In the genomic region with DNA sequence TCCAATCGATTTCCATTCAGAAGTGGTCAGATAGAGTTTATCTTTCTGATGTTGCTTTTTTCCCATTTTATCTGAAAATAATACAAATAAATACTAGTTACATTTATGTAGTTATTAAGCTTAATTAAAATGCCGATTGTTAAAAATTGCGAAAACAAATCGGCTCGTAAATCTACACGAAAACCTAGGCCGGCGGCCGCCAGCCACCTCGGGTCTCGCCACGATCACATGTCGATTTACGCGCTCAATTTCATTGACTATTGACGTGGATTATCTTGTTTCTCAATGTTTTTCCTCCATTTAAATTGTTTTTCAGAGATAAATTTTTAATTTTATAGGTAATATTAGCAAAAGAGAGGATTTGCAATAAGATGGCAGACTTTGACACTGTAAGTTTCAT, we compare ENCODE assay signal across 3 worm cellular contexts.
TF ChIP-seq lines count a peak whose summit lies in the region.

A gene (minus strand): TSS at position 71 of the 400 bp plus-strand sequence.
A gene (plus strand): TSS at position 339 of the 400 bp plus-strand sequence.

TF ChIP-seq in whole organism, L1 larva, 84 proteins besides CTCF, POLR2A, EP300 and RAD21 (continued from another document and continues in another):
- TF ChIP-seq mef-2 (tag; optimal IDR thresholded peaks at IDR 0.05; lab: Kevin White, UChicago) = no peak
- TF ChIP-seq alr-1 (tag; optimal IDR thresholded peaks at IDR 0.05; lab: Kevin White, UChicago; ENCODE audit: borderline replicate concordance) = no peak
- TF ChIP-seq C34B4.2 (tag; optimal IDR thresholded peaks at IDR 0.05; lab: Kevin White, UChicago) = no peak
- TF ChIP-seq lin-13 (GFP tag; optimal IDR thresholded peaks at IDR 0.05; lab: Kevin White, UChicago) = peak; percentile 68
- peak; percentile 0 for TF ChIP-seq jun-1 (tag; optimal IDR thresholded peaks at IDR 0.05; lab: Kevin White, UChicago)
- TF ChIP-seq F16B12.6 (tag; optimal IDR thresholded peaks at IDR 0.05; lab: Kevin White, UChicago) = peak; percentile 59
- TF ChIP-seq unc-30 (tag; optimal IDR thresholded peaks at IDR 0.05; lab: Kevin White, UChicago) = no peak
- TF ChIP-seq pag-3 (tag; optimal IDR thresholded peaks at IDR 0.05; lab: Kevin White, UChicago; ENCODE audit: borderline replicate concordance, insufficient read depth) = no peak
- peak; percentile 87 for TF ChIP-seq isw-1 (GFP tag; IDR thresholded peaks at IDR 0.05; lab: Robert Waterston, UW)
- TF ChIP-seq elt-2 (tag; optimal IDR thresholded peaks at IDR 0.05; lab: Kevin White, UChicago) = peak; percentile 45
- TF ChIP-seq lsy-2 (tag; optimal IDR thresholded peaks at IDR 0.05; lab: Kevin White, UChicago) = peak; percentile 93 to 94
- TF ChIP-seq nhr-71 (tag; optimal IDR thresholded peaks at IDR 0.05; lab: Kevin White, UChicago) = peak; percentile 92
- no peak for TF ChIP-seq pqm-1 (tag; optimal IDR thresholded peaks at IDR 0.05; lab: Kevin White, UChicago)
- TF ChIP-seq lin-39 (tag; optimal IDR thresholded peaks at IDR 0.05; lab: Kevin White, UChicago) = peak; percentile 30
- peak; percentile 28 for TF ChIP-seq aly-2 (tag; optimal IDR thresholded peaks at IDR 0.05; lab: Kevin White, UChicago)
- peak; percentile 42 for TF ChIP-seq snpc-4 (tag; optimal IDR thresholded peaks at IDR 0.05; lab: Kevin White, UChicago)
- peak; percentile 78 for TF ChIP-seq egl-13 (tag; optimal IDR thresholded peaks at IDR 0.05; lab: Kevin White, UChicago)
- TF ChIP-seq irx-1 (tag; optimal IDR thresholded peaks at IDR 0.05; lab: Kevin White, UChicago) = peak; percentile 86
- peak in 2 of 6 experiments; percentile 39 to 80 for TF ChIP-seq elt-3 (tag; optimal IDR thresholded peaks at IDR 0.05; lab: Kevin White, UChicago)
- peak; percentile 85 for TF ChIP-seq swsn-7 (tag; optimal IDR thresholded peaks at IDR 0.05; lab: Kevin White, UChicago)
- peak; percentile 99 for TF ChIP-seq C04F5.9 (tag; optimal IDR thresholded peaks at IDR 0.05; lab: Kevin White, UChicago)
- peak; percentile 90 for TF ChIP-seq xbp-1 (tag; optimal IDR thresholded peaks at IDR 0.05; lab: Kevin White, UChicago)
- TF ChIP-seq efl-3 (GFP tag; optimal IDR thresholded peaks at IDR 0.05; lab: Kevin White, UChicago) = no peak
- peak; percentile 81 for TF ChIP-seq lin-15B (tag; optimal IDR thresholded peaks at IDR 0.05; lab: Kevin White, UChicago)
- peak; percentile 77 for TF ChIP-seq unc-86 (tag; optimal IDR thresholded peaks at IDR 0.05; lab: Kevin White, UChicago)
- TF ChIP-seq nhr-12 (tag; optimal IDR thresholded peaks at IDR 0.05; lab: Kevin White, UChicago) = no peak
- TF ChIP-seq nhr-84 (tag; optimal IDR thresholded peaks at IDR 0.05; lab: Kevin White, UChicago) = no peak
- TF ChIP-seq mdl-1 (tag; optimal IDR thresholded peaks at IDR 0.05; lab: Kevin White, UChicago) = peak in 1 of 2 experiments; percentile 76
- no peak for TF ChIP-seq tlp-1 (tag; optimal IDR thresholded peaks at IDR 0.05; lab: Kevin White, UChicago)
- no peak for TF ChIP-seq ceh-88 (GFP tag; IDR thresholded peaks at IDR 0.05; lab: Robert Waterston, UW)
- peak; percentile 34 for TF ChIP-seq fos-1 (tag; optimal IDR thresholded peaks at IDR 0.05; lab: Kevin White, UChicago)
- peak; percentile 69 for TF ChIP-seq vab-15 (tag; optimal IDR thresholded peaks at IDR 0.05; lab: Kevin White, UChicago)
- TF ChIP-seq nhr-77 (tag; optimal IDR thresholded peaks at IDR 0.05; lab: Kevin White, UChicago) = peak; percentile 60
- TF ChIP-seq snu-23 (GFP tag; optimal IDR thresholded peaks at IDR 0.05; lab: Kevin White, UChicago) = peak; percentile 91
- TF ChIP-seq efl-1 (optimal IDR thresholded peaks at IDR 0.05; lab: Kevin White, UChicago) = peak; percentile 85 to 87
- peak; percentile 80 to 97 for TF ChIP-seq efl-1 (GFP tag; optimal IDR thresholded peaks at IDR 0.05 in 1 of 2; lab: Kevin White, UChicago)
- peak; percentile 90 for TF ChIP-seq nhr-20 (tag; optimal IDR thresholded peaks at IDR 0.05; lab: Kevin White, UChicago)
- TF ChIP-seq mep-1 (tag; optimal IDR thresholded peaks at IDR 0.05; lab: Kevin White, UChicago) = peak; percentile 79
- TF ChIP-seq egl-27 (tag; optimal IDR thresholded peaks at IDR 0.05; lab: Kevin White, UChicago) = no peak
- TF ChIP-seq unc-130 (tag; optimal IDR thresholded peaks at IDR 0.05; lab: Kevin White, UChicago) = peak; percentile 89
- TF ChIP-seq dsc-1 (tag; optimal IDR thresholded peaks at IDR 0.05; lab: Kevin White, UChicago) = peak; percentile 87
- peak; percentile 53 for TF ChIP-seq zip-4 (GFP tag; optimal IDR thresholded peaks at IDR 0.05; lab: Kevin White, UChicago)

TF ChIP-seq in whole organism, L3 larva, 47 proteins besides CTCF, POLR2A, EP300 and RAD21 (continued from another document):
- TF ChIP-seq hmg-11 (tag; optimal IDR thresholded peaks at IDR 0.05; lab: Kevin White, UChicago) (peak; percentile 60), eor-1 (tag; optimal IDR thresholded peaks at IDR 0.05; lab: Kevin White, UChicago) (no peak), snpc-4 (tag; optimal IDR thresholded peaks at IDR 0.05; lab: Kevin White, UChicago) (peak; percentile 87), pha-4 (tag; optimal IDR thresholded peaks at IDR 0.05; lab: Kevin White, UChicago) (peak; percentile 89), jun-1 (tag; optimal IDR thresholded peaks at IDR 0.05; lab: Kevin White, UChicago) (no peak), ztf-4 (tag; optimal IDR thresholded peaks at IDR 0.05; lab: Kevin White, UChicago) (no peak), lin-15B (tag; optimal IDR thresholded peaks at IDR 0.05; lab: Kevin White, UChicago) (peak; percentile 93), ceh-82 (tag; optimal IDR thresholded peaks at IDR 0.05; lab: Kevin White, UChicago) (peak; percentile 63), aly-2 (tag; optimal IDR thresholded peaks at IDR 0.05; lab: Kevin White, UChicago) (no peak), ceh-28 (tag; optimal IDR thresholded peaks at IDR 0.05; lab: Kevin White, UChicago) (peak; percentile 39), elt-1 (tag; optimal IDR thresholded peaks at IDR 0.05; lab: Kevin White, UChicago) (peak; percentile 30), ama-1 (optimal IDR thresholded peaks at IDR 0.05; lab: Kevin White, UChicago) (no peak), nhr-12 (tag; optimal IDR thresholded peaks at IDR 0.05; lab: Kevin White, UChicago) (no peak), zag-1 (tag; optimal IDR thresholded peaks at IDR 0.05; lab: Kevin White, UChicago) (no peak), pqm-1 (tag; optimal IDR thresholded peaks at IDR 0.05; lab: Kevin White, UChicago) (no peak), nhr-23 (tag; optimal IDR thresholded peaks at IDR 0.05; lab: Kevin White, UChicago) (peak; percentile 83), nhr-11 (tag; optimal IDR thresholded peaks at IDR 0.05; lab: Kevin White, UChicago) (no peak), fos-1 (tag; optimal IDR thresholded peaks at IDR 0.05; lab: Kevin White, UChicago) (no peak), ceh-16 (tag; optimal IDR thresholded peaks at IDR 0.05; lab: Kevin White, UChicago) (no peak), egl-27 (tag; optimal IDR thresholded peaks at IDR 0.05; lab: Kevin White, UChicago) (no peak), ceh-9 (tag; optimal IDR thresholded peaks at IDR 0.05; lab: Kevin White, UChicago) (no peak), mml-1 (tag; optimal IDR thresholded peaks at IDR 0.05; lab: Kevin White, UChicago) (no peak), tbx-2 (tag; optimal IDR thresholded peaks at IDR 0.05; lab: Kevin White, UChicago) (no peak), nhr-28 (tag; optimal IDR thresholded peaks at IDR 0.05; lab: Kevin White, UChicago) (no peak), mdl-1 (tag; optimal IDR thresholded peaks at IDR 0.05; lab: Kevin White, UChicago) (no peak), skn-1 (tag; optimal IDR thresholded peaks at IDR 0.05; lab: Kevin White, UChicago) (no peak), elt-3 (tag; optimal IDR thresholded peaks at IDR 0.05; lab: Kevin White, UChicago) (no peak), R02D3.7 (tag; optimal IDR thresholded peaks at IDR 0.05; lab: Kevin White, UChicago) (peak; percentile 98), nhr-67 (tag; optimal IDR thresholded peaks at IDR 0.05; lab: Kevin White, UChicago) (no peak)

TF ChIP-seq in whole organism, young adult, 124 proteins besides CTCF, POLR2A, EP300 and RAD21 (continued from another document):
- no peak for TF ChIP-seq F39B2.1 (GFP tag; IDR thresholded peaks at IDR 0.05; lab: Robert Waterston, UW)
- TF ChIP-seq ZK185.1 (tag; optimal IDR thresholded peaks at IDR 0.05; lab: Kevin White, UChicago; ENCODE audit: poor library complexity, severe bottlenecking) = peak; percentile 82
- peak; percentile 21 for TF ChIP-seq nhr-80 (tag; optimal IDR thresholded peaks at IDR 0.05; lab: Kevin White, UChicago)
- no peak for TF ChIP-seq nfya-2 (GFP tag; IDR thresholded peaks at IDR 0.05; lab: Robert Waterston, UW)
- TF ChIP-seq attf-3 (GFP tag; conservative IDR thresholded peaks at IDR 0.05; lab: Robert Waterston, UW) = 0 out of 2 replicates have a peak, but pooled peaks have one; percentile 47
- peak; percentile 93 for TF ChIP-seq F33H1.4 (GFP tag; IDR thresholded peaks at IDR 0.05; lab: Robert Waterston, UW)
- peak; percentile 35 for TF ChIP-seq dpl-1 (GFP tag; optimal IDR thresholded peaks at IDR 0.05; lab: Kevin White, UChicago)
- TF ChIP-seq ztf-18 (tag; optimal IDR thresholded peaks at IDR 0.05; lab: Kevin White, UChicago) = peak; percentile 6
- TF ChIP-seq lin-26 (GFP tag; IDR thresholded peaks at IDR 0.05; lab: Robert Waterston, UW) = no peak
- TF ChIP-seq lin-54 (GFP tag; optimal IDR thresholded peaks at IDR 0.05; lab: Kevin White, UChicago) = peak; percentile 59
- TF ChIP-seq Y53F4B.3 (GFP tag; IDR thresholded peaks at IDR 0.05; lab: Robert Waterston, UW) = no peak
- no peak for TF ChIP-seq F22D6.2 (tag; optimal IDR thresholded peaks at IDR 0.05; lab: Kevin White, UChicago)
- TF ChIP-seq madf-10 (tag; optimal IDR thresholded peaks at IDR 0.05; lab: Kevin White, UChicago) = peak; percentile 58
- no peak for TF ChIP-seq nfya-1 (tag; optimal IDR thresholded peaks at IDR 0.05; lab: Kevin White, UChicago; ENCODE audit: borderline replicate concordance, insufficient read depth)
- no peak for TF ChIP-seq hrde-1 (tag; optimal IDR thresholded peaks at IDR 0.05; lab: Kevin White, UChicago; ENCODE audit: borderline replicate concordance)
- TF ChIP-seq Y67H2A.10 (GFP tag; conservative IDR thresholded peaks at IDR 0.05; lab: Robert Waterston, UW) = 0 out of 2 replicates have a peak, but pooled peaks have one; percentile 42
- peak; percentile 87 for TF ChIP-seq athp-1 (tag; optimal IDR thresholded peaks at IDR 0.05; lab: Kevin White, UChicago)
- no peak for TF ChIP-seq ceh-79 (tag; optimal IDR thresholded peaks at IDR 0.05; lab: Kevin White, UChicago)
- 0 out of 2 replicates have a peak, but pooled peaks have one; percentile 64 for TF ChIP-seq let-526 (GFP tag; IDR thresholded peaks at IDR 0.05; lab: Robert Waterston, UW)
- TF ChIP-seq bed-2 (GFP tag; IDR thresholded peaks at IDR 0.05; lab: Robert Waterston, UW) = 0 out of 2 replicates have a peak, but pooled peaks have one; percentile 56
- TF ChIP-seq snpc-1.3 (tag; optimal IDR thresholded peaks at IDR 0.05; lab: Kevin White, UChicago; ENCODE audit: insufficient read depth) = peak; percentile 43
- no peak for TF ChIP-seq attf-6 (GFP tag; IDR thresholded peaks at IDR 0.05; lab: Robert Waterston, UW)
- no peak for TF ChIP-seq ets-4 (GFP tag; optimal IDR thresholded peaks at IDR 0.05; lab: Kevin White, UChicago)
- peak; percentile 33 for TF ChIP-seq him-1 (tag; optimal IDR thresholded peaks at IDR 0.05; lab: Kevin White, UChicago)
- no peak for TF ChIP-seq mel-28 (tag; optimal IDR thresholded peaks at IDR 0.05; lab: Kevin White, UChicago; ENCODE audit: borderline replicate concordance)
- peak; percentile 52; the same call in 1 of the 2 replicates for TF ChIP-seq egl-44 (GFP tag; IDR thresholded peaks at IDR 0.05; lab: Robert Waterston, UW)
- TF ChIP-seq F57C9.4 (tag; optimal IDR thresholded peaks at IDR 0.05; lab: Kevin White, UChicago) = no peak
- peak; percentile 70 for TF ChIP-seq lsl-1 (GFP tag; optimal IDR thresholded peaks at IDR 0.05; lab: Kevin White, UChicago)
- 0 out of 2 replicates have a peak, but pooled peaks have one; percentile 49 for TF ChIP-seq ztf-28 (GFP tag; IDR thresholded peaks at IDR 0.05; lab: Robert Waterston, UW)
- peak; percentile 55 for TF ChIP-seq lin-40 (tag; optimal IDR thresholded peaks at IDR 0.05; lab: Kevin White, UChicago)
- peak; percentile 84 for TF ChIP-seq B0019.2 (GFP tag; conservative IDR thresholded peaks at IDR 0.05; lab: Robert Waterston, UW)
- TF ChIP-seq tbp1 (GFP tag; optimal IDR thresholded peaks at IDR 0.05; lab: Kevin White, UChicago) = peak; percentile 37
- peak in 1 of 2 experiments; percentile 72 for TF ChIP-seq let-607 (tag; optimal IDR thresholded peaks at IDR 0.05; lab: Kevin White, UChicago)
- peak; percentile 40 for TF ChIP-seq efl-1 (GFP tag; optimal IDR thresholded peaks at IDR 0.05; lab: Kevin White, UChicago)
- no peak for TF ChIP-seq B0035.1 (tag; optimal IDR thresholded peaks at IDR 0.05; lab: Kevin White, UChicago)
